Worm (Caenorhabditis elegans) whole organism, L1 larva: Measurements from ENCODE around the gene gln-5.

ENCODE experiments used
- F16B12.6 ChIP-seq: fragments of 150-350 bp; optimal IDR thresholded peaks from 2 replicates; lab custom pipeline; 2014; ENCODE audit warnings: missing biosample characterization, missing genetic modification characterization
- aha-1 ChIP-seq: fragments of 150-350 bp; optimal IDR thresholded peaks from 2 replicates; lab custom pipeline; 2014; ENCODE audit warnings: missing biosample characterization, missing genetic modification characterization
- alr-1 ChIP-seq: fragments of 200-800 bp; sonication (Bioruptor generic); optimal IDR thresholded peaks from 2 replicates; lab custom pipeline; 2018; ENCODE audit warnings: borderline replicate concordance, mild to moderate bottlenecking, missing genetic modification characterization, missing compliant biosample characterization
- ama-1 ChIP-seq: fragments of 150-350 bp; optimal IDR thresholded peaks from 2 replicates; lab custom pipeline; 2014
- blmp-1 ChIP-seq: fragments of 150-350 bp; optimal IDR thresholded peaks from 2 replicates; lab custom pipeline; 2014; ENCODE audit warnings: missing biosample characterization, missing genetic modification characterization
- ceh-82 ChIP-seq, 3 experiments: fragments of 150-350 bp in 1 of 3; sonication (generic microtip) in 2 of 3; optimal IDR thresholded peaks; 2 replicates each; lab custom pipeline; 2014 to 2017; ENCODE audit warnings: missing biosample characterization in 3 of 3, missing genetic modification characterization in 3 of 3
- ces-1 ChIP-seq: fragments of 150-350 bp; optimal IDR thresholded peaks from 2 replicates; lab custom pipeline; 2014; ENCODE audit warnings: missing biosample characterization, missing genetic modification reagents, missing genetic modification characterization
- dpl-1 ChIP-seq, 3 experiments: fragments of 150-350 bp in 2 of 3; sonication (generic microtip) in 1 of 3; optimal IDR thresholded peaks; 2 replicates each; lab custom pipeline; 2014 to 2017; ENCODE audit warnings: missing biosample characterization in 3 of 3, missing genetic modification characterization in 3 of 3, missing genetic modification reagents in 3 of 3
- dsc-1 ChIP-seq: sonication (generic microtip); optimal IDR thresholded peaks from 2 replicates; lab custom pipeline; 2016; ENCODE audit warnings: mild to moderate bottlenecking, missing genetic modification characterization, missing compliant biosample characterization
- efl-1 ChIP-seq, 4 experiments: fragments of 150-350 bp; optimal IDR thresholded peaks in 3 of 4; peaks in 1 of 4; 1 replicate in 1 of 4; 2 replicates in 3 of 4; lab custom pipeline; 2014; ENCODE audit warnings: missing biosample characterization in 2 of 4, missing genetic modification characterization in 2 of 4, missing genetic modification reagents in 2 of 4
- efl-3 ChIP-seq: fragments of 200-800 bp; sonication (Bioruptor generic); optimal IDR thresholded peaks from 2 replicates; lab custom pipeline; 2018; ENCODE audit warnings: mild to moderate bottlenecking, missing genetic modification characterization, missing compliant biosample characterization
- ets-5 ChIP-seq: fragments of 200-800 bp; sonication (Bioruptor generic); IDR thresholded peaks from 2 replicates; pipeline ENCODE4 v1.3.6; 2022; ENCODE audit warnings: missing genetic modification characterization, missing compliant biosample characterization
- fkh-8 ChIP-seq: sonication (generic microtip); optimal IDR thresholded peaks from 2 replicates; lab custom pipeline; 2016; ENCODE audit warnings: mild to moderate bottlenecking, missing genetic modification characterization, missing compliant biosample characterization
- fos-1 ChIP-seq: fragments of 150-350 bp; optimal IDR thresholded peaks from 2 replicates; lab custom pipeline; 2014; ENCODE audit warnings: missing biosample characterization, missing genetic modification characterization
- hpl-2 ChIP-seq: fragments of 150-350 bp; optimal IDR thresholded peaks from 2 replicates; lab custom pipeline; 2014; ENCODE audit warnings: missing biosample characterization, missing genetic modification reagents, missing genetic modification characterization
- lin-14 ChIP-seq: fragments of 200-800 bp; sonication (Bioruptor generic); optimal IDR thresholded peaks from 2 replicates; lab custom pipeline; 2018; ENCODE audit warnings: mild to moderate bottlenecking, missing genetic modification characterization, moderate library complexity, missing compliant biosample characterization
- lin-15B ChIP-seq: fragments of 150-350 bp; sonication (generic microtip); optimal IDR thresholded peaks from 3 replicates; lab custom pipeline; 2014; ENCODE audit warnings: missing biosample characterization, missing genetic modification characterization
- lin-35 ChIP-seq, 2 experiments: fragments of 150-350 bp; optimal IDR thresholded peaks; 2 replicates each; lab custom pipeline; 2014; ENCODE audit warnings: missing biosample characterization in 2 of 2, missing genetic modification characterization in 2 of 2, missing genetic modification reagents in 2 of 2
- lir-3 ChIP-seq: sonication (generic microtip); optimal IDR thresholded peaks from 2 replicates; lab custom pipeline; 2016; ENCODE audit warnings: mild to moderate bottlenecking, missing genetic modification characterization, moderate library complexity, missing compliant biosample characterization; ENCODE audit not compliant: poor library complexity
- lsy-2 ChIP-seq, 2 experiments: fragments of 150-350 bp; optimal IDR thresholded peaks; 2 replicates each; lab custom pipeline; 2014; ENCODE audit warnings: missing biosample characterization in 2 of 2, missing genetic modification characterization in 2 of 2
- mep-1 ChIP-seq: fragments of 150-350 bp; optimal IDR thresholded peaks from 2 replicates; lab custom pipeline; 2014; ENCODE audit warnings: missing biosample characterization, missing genetic modification characterization
- nhr-12 ChIP-seq: sonication (generic microtip); optimal IDR thresholded peaks from 2 replicates; lab custom pipeline; 2017; ENCODE audit warnings: missing biosample characterization, missing genetic modification characterization
- nhr-19 ChIP-seq: fragments of 200-800 bp; sonication (Bioruptor generic); conservative IDR thresholded peaks from 2 replicates; pipeline ENCODE4 v1.3.6; 2022; ENCODE audit warnings: missing genetic modification characterization, missing compliant biosample characterization
- nhr-20 ChIP-seq: sonication (generic microtip); optimal IDR thresholded peaks from 2 replicates; lab custom pipeline; 2016; ENCODE audit warnings: mild to moderate bottlenecking, missing genetic modification characterization, missing compliant biosample characterization
- nhr-28 ChIP-seq: fragments of 150-350 bp; optimal IDR thresholded peaks from 2 replicates; lab custom pipeline; 2014; ENCODE audit warnings: missing biosample characterization, missing genetic modification characterization
- nhr-47 ChIP-seq: sonication (generic microtip); optimal IDR thresholded peaks from 2 replicates; lab custom pipeline; 2016; ENCODE audit warnings: mild to moderate bottlenecking, missing genetic modification characterization, moderate library complexity, missing compliant biosample characterization
- nhr-71 ChIP-seq: sonication (generic microtip); optimal IDR thresholded peaks from 2 replicates; lab custom pipeline; 2016; ENCODE audit warnings: mild to moderate bottlenecking, missing genetic modification characterization, moderate library complexity, missing compliant biosample characterization
- nhr-84 ChIP-seq: sonication (generic microtip); optimal IDR thresholded peaks from 2 replicates; lab custom pipeline; 2017; ENCODE audit warnings: missing biosample characterization, missing genetic modification characterization
- nhr-90 ChIP-seq: sonication (generic microtip); optimal IDR thresholded peaks from 2 replicates; lab custom pipeline; 2016; ENCODE audit warnings: mild to moderate bottlenecking, missing genetic modification characterization, missing compliant biosample characterization; ENCODE audit not compliant: poor library complexity
- rnt-1 ChIP-seq: sonication (generic microtip); optimal IDR thresholded peaks from 2 replicates; lab custom pipeline; 2016; ENCODE audit warnings: mild to moderate bottlenecking, missing genetic modification characterization, moderate library complexity, missing compliant biosample characterization
- skn-1 ChIP-seq: fragments of 150-350 bp; optimal IDR thresholded peaks from 2 replicates; lab custom pipeline; 2014; ENCODE audit warnings: missing biosample characterization, missing genetic modification characterization
- snu-23 ChIP-seq: sonication (generic microtip); optimal IDR thresholded peaks from 2 replicates; lab custom pipeline; 2016; ENCODE audit warnings: missing genetic modification characterization, missing compliant biosample characterization
- swsn-7 ChIP-seq: sonication (generic microtip); optimal IDR thresholded peaks from 2 replicates; lab custom pipeline; 2016; ENCODE audit warnings: missing genetic modification characterization, missing compliant biosample characterization
- tbx-2 ChIP-seq: sonication (generic microtip); optimal IDR thresholded peaks from 2 replicates; lab custom pipeline; 2016; ENCODE audit warnings: missing genetic modification characterization, missing compliant biosample characterization
- unc-62 ChIP-seq: fragments of 150-350 bp; optimal IDR thresholded peaks from 2 replicates; lab custom pipeline; 2014; ENCODE audit warnings: missing biosample characterization, missing genetic modification reagents, missing genetic modification characterization
- unc-86 ChIP-seq: sonication (generic microtip); optimal IDR thresholded peaks from 2 replicates; lab custom pipeline; 2016; ENCODE audit warnings: missing genetic modification characterization, missing compliant biosample characterization
- unc-98 ChIP-seq: fragments of 200-800 bp; sonication (Bioruptor generic); IDR thresholded peaks from 2 replicates; pipeline ENCODE4 v1.3.6; 2022; ENCODE audit warnings: missing genetic modification characterization, missing compliant biosample characterization
- xbp-1 ChIP-seq: sonication (generic microtip); optimal IDR thresholded peaks from 2 replicates; lab custom pipeline; 2016; ENCODE audit warnings: missing genetic modification characterization, missing compliant biosample characterization

The gln-5 gene

ce11 chrIV:17268628-17269027, 4.8 kb downstream of the gln-5 start:
- peak; percentile 81 for TF ChIP-seq lin-14 (GFP tag; lab: Kevin White, UChicago)
- TF ChIP-seq swsn-7 (tag; lab: Kevin White, UChicago), result peak; percentile 46
- peak; percentile 1 for TF ChIP-seq nhr-20 (tag; lab: Kevin White, UChicago)
- no peak for TF ChIP-seq ces-1 (GFP tag; lab: Kevin White, UChicago)
- peak; percentile 32 to 39 for TF ChIP-seq lin-35 (GFP tag; optimal IDR thresholded peaks at IDR 0.05; lab: Kevin White, UChicago)
- no peak for TF ChIP-seq nhr-84 (tag; lab: Kevin White, UChicago)
- TF ChIP-seq lir-3 (tag; lab: Kevin White, UChicago), result no peak
- TF ChIP-seq nhr-90 (tag; lab: Kevin White, UChicago), result peak; percentile 21
- TF ChIP-seq snu-23 (GFP tag; lab: Kevin White, UChicago), result peak; percentile 64
- TF ChIP-seq ama-1 (lab: Kevin White, UChicago), result no peak
- no peak for TF ChIP-seq unc-86 (tag; lab: Kevin White, UChicago)
- no peak for TF ChIP-seq fkh-8
- peak; percentile 63 for TF ChIP-seq skn-1 (tag; lab: Kevin White, UChicago)
- TF ChIP-seq unc-98, result no peak
- no peak for TF ChIP-seq hpl-2 (GFP tag; lab: Kevin White, UChicago)
- TF ChIP-seq nhr-12 (tag; lab: Kevin White, UChicago), result no peak
- peak; percentile 53 for TF ChIP-seq nhr-71 (tag; lab: Kevin White, UChicago)
- TF ChIP-seq F16B12.6 (tag; lab: Kevin White, UChicago), result peak; percentile 21
- TF ChIP-seq blmp-1 (tag; lab: Kevin White, UChicago), result peak; percentile 56
- peak; percentile 5 for TF ChIP-seq fos-1 (tag; lab: Kevin White, UChicago)
- TF ChIP-seq lsy-2 (tag; optimal IDR thresholded peaks at IDR 0.05; lab: Kevin White, UChicago), result peak in 1 of 2 experiments; percentile 64
- peak; percentile 38 for TF ChIP-seq nhr-47
- TF ChIP-seq tbx-2 (tag; lab: Kevin White, UChicago), result peak; percentile 10
- TF ChIP-seq ceh-82 (tag; optimal IDR thresholded peaks at IDR 0.05; lab: Kevin White, UChicago), result peak; percentile 0 to 64 (median 11)
- TF ChIP-seq unc-62 (GFP tag; lab: Kevin White, UChicago), result no peak
- peak in 1 of 3 experiments; percentile 34 for TF ChIP-seq dpl-1 (GFP tag; optimal IDR thresholded peaks at IDR 0.05; lab: Kevin White, UChicago)
- TF ChIP-seq rnt-1 (tag; lab: Kevin White, UChicago), result peak; percentile 37
- peak; percentile 47 to 71 for TF ChIP-seq efl-1 (optimal IDR thresholded peaks at IDR 0.05; lab: Kevin White, UChicago)
- TF ChIP-seq efl-1 (GFP tag; optimal IDR thresholded peaks at IDR 0.05 in 1 of 2; lab: Kevin White, UChicago), result peak; percentile 23 to 37
- no peak for TF ChIP-seq lin-15B (tag; lab: Kevin White, UChicago)
- peak; percentile 10 for TF ChIP-seq xbp-1 (tag; lab: Kevin White, UChicago)
- no peak for TF ChIP-seq ets-5 (GFP tag; lab: Robert Waterston, UW)
- TF ChIP-seq mep-1 (tag; lab: Kevin White, UChicago), result peak; percentile 82
- TF ChIP-seq dsc-1 (tag; lab: Kevin White, UChicago), result peak; percentile 10

ce11 chrIV:17268069-17268468, 5.4 kb downstream of the gln-5 start:
- no peak for TF ChIP-seq nhr-19 (GFP tag; lab: Robert Waterston, UW)
- peak; percentile 91 for TF ChIP-seq skn-1 (tag; lab: Kevin White, UChicago)
- TF ChIP-seq, all 84 proteins: peak for 1

- TF ChIP-seq efl-3 (no peak), alr-1 (tag; lab: Kevin White, UChicago) (no peak), ama-1 (lab: Kevin White, UChicago) (no peak), nhr-28 (tag; lab: Kevin White, UChicago) (no peak), aha-1 (no peak)
Observed at ce11 chrIV:17267304-17267891, 6.1 kb downstream of the gln-5 start.
